Worm (Caenorhabditis elegans) whole organism, L3 larva: Measurements from ENCODE around the gene K08D8.3.

Experiments
- lin-15B ChIP-seq: fragments of 150-350 bp; optimal IDR thresholded peaks from 2 replicates; lab custom pipeline; 2014; ENCODE audit warnings: missing biosample characterization, missing genetic modification characterization
- unc-62 ChIP-seq: fragments of 150-350 bp; sonication (generic microtip); optimal IDR thresholded peaks from 4 replicates; lab custom pipeline; 2014; ENCODE audit warnings: missing biosample characterization, missing genetic modification reagents, missing genetic modification characterization

DNA sequence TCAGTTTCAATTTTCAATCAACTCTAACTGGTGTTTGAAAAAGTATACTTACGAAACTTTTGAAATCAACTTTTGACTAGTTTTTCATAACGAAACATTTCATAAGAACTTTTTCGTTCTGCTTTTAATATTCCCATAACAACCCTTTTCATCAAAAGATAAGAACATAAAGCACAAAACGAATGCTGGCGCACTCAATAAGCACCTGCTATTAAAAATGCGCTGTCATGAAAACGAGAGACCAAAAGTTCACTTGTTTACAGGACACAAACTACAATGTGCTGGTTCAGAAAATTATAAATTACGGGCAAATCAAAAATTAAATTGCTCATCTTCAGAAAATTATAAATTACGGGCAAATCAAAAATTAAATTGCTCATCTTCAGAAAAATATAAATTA is 15.4 kb downstream of the K08D8.3 start:
- TF ChIP-seq lin-15B (tag; lab: Kevin White, UChicago) = no peak
- TF ChIP-seq unc-62 (GFP tag; lab: Kevin White, UChicago) = no peak
